Fruit fly (Drosophila melanogaster) whole organism, pupa: ENCODE results near the gene CG32409.

Experiments
- CG13204 ChIP-seq: fragments of 200-800 bp; sonication (Bioruptor generic); optimal IDR thresholded peaks from 2 replicates; lab custom pipeline; 2018; ENCODE audit warnings: missing biosample characterization, mild to moderate bottlenecking, missing genetic modification characterization, moderate library complexity
- CG34367 ChIP-seq: fragments of 200-800 bp; sonication (Bioruptor generic); optimal IDR thresholded peaks from 2 replicates; lab custom pipeline; 2018; ENCODE audit warnings: missing biosample characterization, mild to moderate bottlenecking, missing genetic modification characterization
- CG4496 ChIP-seq: fragments of 200-800 bp; sonication (Bioruptor generic); IDR thresholded peaks from 3 replicates; pipeline ENCODE4 v1.3.6; 2022; ENCODE audit warnings: missing biosample characterization, missing genetic modification characterization
- CG8159 ChIP-seq: fragments of 200-800 bp; sonication (Bioruptor generic); optimal IDR thresholded peaks from 3 replicates; lab custom pipeline; 2018; ENCODE audit warnings: missing biosample characterization, mild to moderate bottlenecking, missing genetic modification characterization, moderate library complexity
- CG8301 ChIP-seq: fragments of 200-800 bp; sonication (Bioruptor generic); optimal IDR thresholded peaks from 2 replicates; lab custom pipeline; 2018; ENCODE audit warnings: missing biosample characterization, mild to moderate bottlenecking, missing genetic modification characterization
- Ets98B ChIP-seq: fragments of 200-800 bp; sonication (Bioruptor generic); IDR thresholded peaks from 2 replicates; pipeline ENCODE4 v1.3.6; 2022; ENCODE audit warnings: missing biosample characterization, missing genetic modification characterization
- Pif1B ChIP-seq: fragments of 200-800 bp; sonication (Bioruptor generic); optimal IDR thresholded peaks from 3 replicates; lab custom pipeline; 2016; ENCODE audit warnings: missing biosample characterization, missing genetic modification characterization
- fd96Ca ChIP-seq: fragments of 200-800 bp; sonication (Bioruptor generic); IDR thresholded peaks from 3 replicates; pipeline ENCODE4 v1.3.6; 2022; ENCODE audit warnings: missing biosample characterization, missing genetic modification characterization
- gl ChIP-seq: fragments of 200-800 bp; sonication (Bioruptor generic); optimal IDR thresholded peaks from 2 replicates; lab custom pipeline; 2018; ENCODE audit warnings: missing biosample characterization, mild to moderate bottlenecking, missing genetic modification characterization

dm6 chr3L:5927536-5927935 lies 28.2 kb downstream of the CG32409 start:
- TF ChIP-seq CG8159 (tag; lab: Kevin White, UChicago) (no peak), CG8301 (tag; lab: Kevin White, UChicago) (no peak), Ets98B (GFP tag; lab: Robert Waterston, UW) (no peak), Pif1B (GFP tag; lab: Kevin White, UChicago) (no peak), gl (tag; lab: Kevin White, UChicago) (no peak), CG34367 (tag; lab: Kevin White, UChicago) (no peak), fd96Ca (GFP tag; lab: Robert Waterston, UW) (no peak), CG13204 (GFP tag; lab: Kevin White, UChicago) (no peak), CG4496 (GFP tag; lab: Robert Waterston, UW) (no peak)
